Worm (Caenorhabditis elegans) whole organism, late embryonic: ENCODE results near the gene dyf-4.

Experiments
- lim-6 ChIP-seq: sonication (generic microtip); optimal IDR thresholded peaks from 2 replicates; lab custom pipeline; 2016; ENCODE audit warnings: missing genetic modification characterization, missing compliant biosample characterization
- rnt-1 ChIP-seq: sonication (generic microtip); optimal IDR thresholded peaks from 2 replicates; lab custom pipeline; 2016; ENCODE audit warnings: missing genetic modification characterization, missing compliant biosample characterization

- TF ChIP-seq lim-6 (tag; lab: Kevin White, UChicago), result no peak
- no peak for TF ChIP-seq rnt-1 (tag; lab: Kevin White, UChicago)
Observed at ce11 chrV:12531084-12531483, 5.5 kb upstream of the dyf-4 start.
